Worm (Caenorhabditis elegans): ENCODE measurements around the gene str-45.

- TF ChIP-seq nhr-179 (tag; optimal IDR thresholded peaks at IDR 0.05) (no peak), die-1 (tag; optimal IDR thresholded peaks at IDR 0.05) (no peak), mes-4 (tag; optimal IDR thresholded peaks at IDR 0.05) (no peak), repo-1 (tag; optimal IDR thresholded peaks at IDR 0.05) (no peak), B0261.1 (tag; optimal IDR thresholded peaks at IDR 0.05) (no peak), pha-4 (tag; optimal IDR thresholded peaks at IDR 0.05) (no peak)
These were observed 23.6 kb downstream of the str-45 start, which contains the start of gene fbxa-84 for ce11 chrV:15182407-15182806.

Data from whole organism, young adult.